Worm (Caenorhabditis elegans) whole organism, early embryonic: Measurements from ENCODE around the gene F14H12.3.
"Not testable (repeated sequence)": the region's sequence is repeated elsewhere in the genome, so short reads cannot be mapped to it uniquely, and the experiment has no call there.

ENCODE experiments used
- ceh-36 ChIP-seq: sonication (generic microtip); optimal IDR thresholded peaks from 2 replicates; lab custom pipeline; 2016; ENCODE audit warnings: missing genetic modification characterization, inconsistent platforms, missing compliant biosample characterization
- flt-1 ChIP-seq: fragments of 200-800 bp; sonication (Bioruptor generic); IDR thresholded peaks from 2 replicates; pipeline ENCODE4 v1.3.6; 2022; ENCODE audit warnings: missing genetic modification characterization, missing compliant biosample characterization
- hmbx-1 ChIP-seq: sonication (generic microtip); optimal IDR thresholded peaks from 2 replicates; lab custom pipeline; 2016; ENCODE audit warnings: mild to moderate bottlenecking, missing genetic modification characterization, missing compliant biosample characterization
- tbx-11 ChIP-seq: fragments of 200-800 bp; sonication (Bioruptor generic); IDR thresholded peaks from 2 replicates; pipeline ENCODE4 v1.3.6; 2022; ENCODE audit warnings: missing genetic modification characterization, missing compliant biosample characterization

ce11 chrX:4339332-4339731, 4.7 kb upstream of the F14H12.3 start, which contains the start of gene cst-1:
- TF ChIP-seq ceh-36 (tag; lab: Kevin White, UChicago); flt-1; tbx-11; hmbx-1 (tag; lab: Kevin White, UChicago): not testable (repeated sequence)
